Fruit fly (Drosophila melanogaster) whole organism, embryonic: ENCODE measurements around the gene Tengl1.

ENCODE experiments used
- ATbp ChIP-seq: fragments of 200-800 bp; sonication (Bioruptor generic); optimal IDR thresholded peaks from 2 replicates; lab custom pipeline; 2017; ENCODE audit warnings: missing biosample characterization, mild to moderate bottlenecking, missing genetic modification characterization, missing genetic modification reagents
- Aef1 ChIP-seq: fragments of 200-800 bp; sonication (Bioruptor generic); IDR thresholded peaks from 3 replicates; pipeline ENCODE4 v1.3.6; 2022; ENCODE audit warnings: missing biosample characterization, missing genetic modification characterization
- Atf3 ChIP-seq: fragments of 200-800 bp; sonication (Bioruptor generic); optimal IDR thresholded peaks from 3 replicates; lab custom pipeline; 2016; ENCODE audit warnings: missing biosample characterization, missing genetic modification characterization
- BtbVII ChIP-seq: fragments of 200-800 bp; sonication (Bioruptor generic); optimal IDR thresholded peaks from 3 replicates; lab custom pipeline; 2017; ENCODE audit warnings: missing biosample characterization, mild to moderate bottlenecking, missing genetic modification characterization
- CG10209 ChIP-seq: fragments of 200-800 bp; sonication (Bioruptor generic); optimal IDR thresholded peaks from 3 replicates; lab custom pipeline; 2017; ENCODE audit warnings: missing biosample characterization, mild to moderate bottlenecking, missing genetic modification characterization, missing genetic modification reagents
- CG10274 ChIP-seq: fragments of 200-800 bp; sonication (Bioruptor generic); optimal IDR thresholded peaks from 3 replicates; lab custom pipeline; 2017; ENCODE audit warnings: missing biosample characterization, mild to moderate bottlenecking, missing genetic modification characterization
- CG10431 ChIP-seq: fragments of 200-800 bp; sonication (Bioruptor generic); optimal IDR thresholded peaks from 3 replicates; lab custom pipeline; 2018; ENCODE audit warnings: missing biosample characterization, mild to moderate bottlenecking, missing genetic modification characterization
- CG10979 ChIP-seq: fragments of 200-800 bp; sonication (Bioruptor generic); optimal IDR thresholded peaks from 2 replicates; lab custom pipeline; 2018; ENCODE audit warnings: missing biosample characterization, mild to moderate bottlenecking, missing genetic modification characterization, moderate library complexity
- CG11560 ChIP-seq: fragments of 200-800 bp; sonication (Bioruptor generic); IDR thresholded peaks from 3 replicates; pipeline ENCODE4 v1.3.6; 2022; ENCODE audit warnings: missing biosample characterization, missing genetic modification characterization
- CG12769 ChIP-seq: fragments of 200-800 bp; sonication (Bioruptor generic); optimal IDR thresholded peaks from 2 replicates; lab custom pipeline; 2019; ENCODE audit warnings: missing biosample characterization, mild to moderate bottlenecking, missing genetic modification characterization, moderate library complexity
- CG13894 ChIP-seq: fragments of 200-800 bp; sonication (Bioruptor generic); optimal IDR thresholded peaks from 3 replicates; lab custom pipeline; 2018; ENCODE audit warnings: missing biosample characterization, mild to moderate bottlenecking, missing genetic modification characterization, moderate library complexity
- CG14710 ChIP-seq: fragments of 200-800 bp; sonication (Bioruptor generic); optimal IDR thresholded peaks from 3 replicates; lab custom pipeline; 2019; ENCODE audit warnings: missing biosample characterization, mild to moderate bottlenecking, missing genetic modification characterization, moderate library complexity
- CG14860 ChIP-seq: fragments of 200-800 bp; sonication (Bioruptor generic); IDR thresholded peaks from 3 replicates; pipeline ENCODE4 v1.3.6; 2022; ENCODE audit warnings: missing biosample characterization, missing genetic modification characterization; ENCODE audit not compliant: partially characterized antibody
- CG14965 ChIP-seq: fragments of 200-800 bp; sonication (Bioruptor generic); optimal IDR thresholded peaks from 2 replicates; lab custom pipeline; 2016; ENCODE audit warnings: missing biosample characterization, missing genetic modification characterization, borderline replicate concordance
- CG15514 ChIP-seq: fragments of 200-800 bp; sonication (Bioruptor generic); optimal IDR thresholded peaks from 3 replicates; lab custom pipeline; 2017; ENCODE audit warnings: missing biosample characterization, missing genetic modification characterization, mild to moderate bottlenecking, moderate library complexity, missing genetic modification reagents
- CG1603 ChIP-seq: fragments of 200-800 bp; sonication (Bioruptor generic); optimal IDR thresholded peaks from 2 replicates; lab custom pipeline; 2019; ENCODE audit warnings: missing biosample characterization, mild to moderate bottlenecking, missing genetic modification characterization, moderate library complexity
- CG16779 ChIP-seq: fragments of 200-800 bp; sonication (Bioruptor generic); IDR thresholded peaks from 2 replicates; pipeline ENCODE4 v1.3.6; 2022; ENCODE audit warnings: missing biosample characterization, missing genetic modification characterization
- CG16813 ChIP-seq: fragments of 200-800 bp; sonication (Bioruptor generic); IDR thresholded peaks from 3 replicates; pipeline ENCODE4 v1.3.6; 2022; ENCODE audit warnings: missing biosample characterization, missing genetic modification characterization; ENCODE audit not compliant: partially characterized antibody
- CG16815 ChIP-seq: fragments of 200-800 bp; sonication (Bioruptor generic); optimal IDR thresholded peaks from 3 replicates; lab custom pipeline; 2017; ENCODE audit warnings: missing biosample characterization, mild to moderate bottlenecking, missing genetic modification characterization
- CG17612 ChIP-seq: fragments of 200-800 bp; sonication (Bioruptor generic); IDR thresholded peaks from 2 replicates; pipeline ENCODE4 v1.3.6; 2022; ENCODE audit warnings: missing biosample characterization, missing genetic modification characterization
- CG1792 ChIP-seq: fragments of 200-800 bp; sonication (Bioruptor generic); optimal IDR thresholded peaks from 2 replicates; lab custom pipeline; 2016; ENCODE audit warnings: missing biosample characterization, missing genetic modification characterization
- CG2120 ChIP-seq: fragments of 200-800 bp; sonication (Bioruptor generic); optimal IDR thresholded peaks from 3 replicates; lab custom pipeline; 2016; ENCODE audit warnings: missing biosample characterization, missing genetic modification characterization
- CG30403 ChIP-seq: fragments of 200-800 bp; sonication (Bioruptor generic); optimal IDR thresholded peaks from 3 replicates; lab custom pipeline; 2016; ENCODE audit warnings: missing biosample characterization, missing genetic modification characterization
- CG32767 ChIP-seq: fragments of 200-800 bp; sonication (Bioruptor generic); IDR thresholded peaks from 2 replicates; pipeline ENCODE4 v1.3.6; 2022; ENCODE audit warnings: missing biosample characterization, missing genetic modification characterization
- CG7271 ChIP-seq: fragments of 200-800 bp; sonication (Bioruptor generic); optimal IDR thresholded peaks from 2 replicates; lab custom pipeline; 2018; ENCODE audit warnings: missing biosample characterization, mild to moderate bottlenecking, missing genetic modification characterization, moderate library complexity
- CHES-1-like ChIP-seq: fragments of 200-800 bp; sonication (Bioruptor generic); optimal IDR thresholded peaks from 2 replicates; lab custom pipeline; 2016; ENCODE audit warnings: missing biosample characterization, missing genetic modification characterization
- CrebB ChIP-seq: fragments of 200-800 bp; sonication (Bioruptor generic); optimal IDR thresholded peaks from 3 replicates; lab custom pipeline; 2018; ENCODE audit warnings: missing biosample characterization, mild to moderate bottlenecking, missing genetic modification characterization
- Dbx ChIP-seq: fragments of 200-800 bp; sonication (Bioruptor generic); IDR thresholded peaks from 3 replicates; pipeline ENCODE4 v1.3.6; 2022; ENCODE audit warnings: missing biosample characterization, missing genetic modification characterization
- Dref ChIP-seq: fragments of 200-800 bp; sonication (Bioruptor generic); IDR thresholded peaks from 2 replicates; pipeline ENCODE4 v1.3.6; 2022; ENCODE audit warnings: missing biosample characterization, missing genetic modification characterization
- Ets65A ChIP-seq: fragments of 200-800 bp; sonication (Bioruptor generic); peaks from one replicate; lab custom pipeline; 2016; ENCODE audit warnings: missing biosample characterization, missing genetic modification characterization
- Ets97D ChIP-seq: fragments of 200-800 bp; sonication (Bioruptor generic); optimal IDR thresholded peaks from 3 replicates; lab custom pipeline; 2016; ENCODE audit warnings: missing biosample characterization, missing genetic modification characterization
- GATAe ChIP-seq: fragments of 200-800 bp; sonication (Bioruptor generic); conservative IDR thresholded peaks from 2 replicates; pipeline ENCODE4 v1.3.6; 2022; ENCODE audit warnings: missing biosample characterization, missing genetic modification characterization
- Hey ChIP-seq: fragments of 200-800 bp; sonication (Bioruptor generic); optimal IDR thresholded peaks from 3 replicates; lab custom pipeline; 2018; ENCODE audit warnings: missing biosample characterization, mild to moderate bottlenecking, missing genetic modification characterization
- MESR4 ChIP-seq: fragments of 200-800 bp; sonication (Bioruptor generic); optimal IDR thresholded peaks from 2 replicates; lab custom pipeline; 2018; ENCODE audit warnings: missing biosample characterization, mild to moderate bottlenecking, missing genetic modification characterization, moderate library complexity
- Mad ChIP-seq: fragments of 200-800 bp; sonication (Bioruptor generic); optimal IDR thresholded peaks from 2 replicates; lab custom pipeline; 2016; ENCODE audit warnings: missing biosample characterization, missing genetic modification characterization
- Oli ChIP-seq: fragments of 200-800 bp; sonication (Bioruptor generic); optimal IDR thresholded peaks from 2 replicates; lab custom pipeline; 2018; ENCODE audit warnings: missing biosample characterization, mild to moderate bottlenecking, missing genetic modification characterization, moderate library complexity
- Ptx1 ChIP-seq: fragments of 200-800 bp; sonication (Bioruptor generic); IDR thresholded peaks from 2 replicates; pipeline ENCODE4 v1.3.6; 2022; ENCODE audit warnings: missing biosample characterization, missing genetic modification characterization
- Taf1 ChIP-seq: fragments of 200-800 bp; sonication (Bioruptor generic); IDR thresholded peaks from 2 replicates; pipeline ENCODE4 v1.3.6; 2022; ENCODE audit warnings: missing biosample characterization, missing genetic modification characterization
- Usf ChIP-seq: fragments of 200-800 bp; sonication (Bioruptor generic); optimal IDR thresholded peaks from 2 replicates; lab custom pipeline; 2017; ENCODE audit warnings: missing genotype, missing biosample characterization, missing genetic modification characterization
- ac ChIP-seq: fragments of 200-800 bp; sonication (Bioruptor generic); optimal IDR thresholded peaks from 3 replicates; lab custom pipeline; 2017; ENCODE audit warnings: missing biosample characterization, mild to moderate bottlenecking, missing genetic modification characterization
- cas ChIP-seq: fragments of 200-800 bp; sonication (Bioruptor generic); IDR thresholded peaks from 2 replicates; pipeline ENCODE4 v1.3.6; 2022; ENCODE audit warnings: missing biosample characterization, missing genetic modification characterization
- chn ChIP-seq: fragments of 200-800 bp; sonication (Bioruptor generic); optimal IDR thresholded peaks from 2 replicates; lab custom pipeline; 2016; ENCODE audit warnings: missing biosample characterization, missing genetic modification characterization
- jing ChIP-seq: fragments of 200-800 bp; sonication (Bioruptor generic); optimal IDR thresholded peaks from 2 replicates; lab custom pipeline; 2018; ENCODE audit warnings: missing biosample characterization, mild to moderate bottlenecking, missing genetic modification characterization
- lab ChIP-seq: fragments of 200-800 bp; sonication (Bioruptor generic); optimal IDR thresholded peaks from 3 replicates; lab custom pipeline; 2017; ENCODE audit warnings: missing biosample characterization, missing genetic modification characterization, mild to moderate bottlenecking, moderate library complexity, missing genetic modification reagents
- lmd ChIP-seq: fragments of 200-800 bp; sonication (Bioruptor generic); IDR thresholded peaks from 2 replicates; pipeline ENCODE4 v1.3.6; 2022; ENCODE audit warnings: missing biosample characterization, missing genetic modification characterization
- luna ChIP-seq: fragments of 200-800 bp; sonication (Bioruptor generic); optimal IDR thresholded peaks from 2 replicates; lab custom pipeline; 2016; ENCODE audit warnings: missing biosample characterization, missing genetic modification characterization
- mam ChIP-seq: fragments of 200-800 bp; sonication (Bioruptor generic); optimal IDR thresholded peaks from 3 replicates; lab custom pipeline; 2016; ENCODE audit warnings: missing biosample characterization, missing genetic modification characterization
- pnt ChIP-seq: fragments of 200-800 bp; sonication (Bioruptor generic); optimal IDR thresholded peaks from 3 replicates; lab custom pipeline; 2016; ENCODE audit warnings: missing biosample characterization, missing genetic modification characterization
- pzg ChIP-seq: fragments of 200-800 bp; sonication (Bioruptor generic); optimal IDR thresholded peaks from 3 replicates; lab custom pipeline; 2018; ENCODE audit warnings: missing biosample characterization, mild to moderate bottlenecking, missing genetic modification characterization, moderate library complexity
- zen ChIP-seq: fragments of 200-800 bp; sonication (Bioruptor generic); optimal IDR thresholded peaks from 3 replicates; lab custom pipeline; 2018; ENCODE audit warnings: missing biosample characterization, mild to moderate bottlenecking, missing genetic modification characterization, moderate library complexity
- zen2 ChIP-seq: fragments of 200-800 bp; sonication (Bioruptor generic); IDR thresholded peaks from 3 replicates; pipeline ENCODE4 v1.3.6; 2022; ENCODE audit warnings: missing biosample characterization, missing genetic modification characterization; ENCODE audit not compliant: partially characterized antibody

The Tengl1 gene

DNA sequence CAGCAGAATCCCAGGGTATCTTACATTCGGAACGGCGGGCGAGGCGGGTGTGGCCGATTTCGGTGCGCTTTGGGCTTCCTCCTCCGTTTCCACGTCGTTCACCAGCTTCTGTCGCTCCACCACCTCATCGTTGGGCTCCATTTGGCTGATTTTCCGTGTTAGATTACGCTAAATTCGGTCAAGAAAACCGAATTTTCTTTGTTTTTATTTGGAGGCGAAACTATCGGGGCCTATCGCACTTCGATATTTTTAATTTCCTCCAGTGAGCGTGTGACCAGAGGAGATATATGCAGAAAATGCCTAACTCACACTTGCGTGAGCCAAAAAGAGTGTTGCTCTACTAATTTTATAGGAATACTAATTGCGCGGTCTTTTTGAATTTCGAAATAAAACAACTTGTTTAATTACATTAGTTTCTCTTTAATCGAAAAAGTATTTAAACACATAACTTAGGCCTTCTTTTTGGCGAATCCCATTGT, 48.2 kb downstream of the Tengl1 start, which contains the start of gene CG10874 (continued):
- TF ChIP-seq Oli (tag; lab: Kevin White, UChicago), result no peak
- TF ChIP-seq CG15514, result peak; percentile 79
- TF ChIP-seq CG16815 (GFP tag; lab: Kevin White, UChicago), result no peak
- TF ChIP-seq luna (GFP tag; lab: Kevin White, UChicago), result no peak
- TF ChIP-seq CG12769 (tag; lab: Kevin White, UChicago), result peak; percentile 10
- TF ChIP-seq CG14965, result no peak
- TF ChIP-seq zen2 (GFP tag; lab: Robert Waterston, UW), result no peak
- TF ChIP-seq Aef1, result no peak
- TF ChIP-seq CG7271 (tag; lab: Kevin White, UChicago), result no peak
- no peak for TF ChIP-seq CHES-1-like (GFP tag; lab: Kevin White, UChicago)
- no peak for TF ChIP-seq pnt
- no peak for TF ChIP-seq Taf1 (GFP tag; lab: Robert Waterston, UW)
- no peak for TF ChIP-seq ATbp
- TF ChIP-seq CG1603, result peak; percentile 72
- no peak for TF ChIP-seq CG32767
- TF ChIP-seq CG14710 (tag; lab: Kevin White, UChicago), result peak; percentile 100
- TF ChIP-seq CrebB (tag; lab: Kevin White, UChicago), result peak; percentile 14
- no peak for TF ChIP-seq CG2120
- no peak for TF ChIP-seq CG1792 (GFP tag; lab: Kevin White, UChicago)
- no peak for TF ChIP-seq jing
- TF ChIP-seq CG10209 (GFP tag; lab: Kevin White, UChicago), result no peak
- TF ChIP-seq CG10274 (GFP tag; lab: Kevin White, UChicago), result no peak
- no peak for TF ChIP-seq CG17612 (GFP tag; lab: Robert Waterston, UW)
- no peak for TF ChIP-seq Usf
- peak; percentile 4 for TF ChIP-seq CG10979 (tag; lab: Kevin White, UChicago)
- no peak for TF ChIP-seq CG10431 (GFP tag; lab: Kevin White, UChicago)
- no peak for TF ChIP-seq Dref
- TF ChIP-seq chn (GFP tag; lab: Kevin White, UChicago), result no peak
- no peak for TF ChIP-seq Mad
- peak; percentile 90 for TF ChIP-seq Ets65A
- no peak for TF ChIP-seq Ptx1 (GFP tag; lab: Robert Waterston, UW)
- no peak for TF ChIP-seq ac (GFP tag; lab: Kevin White, UChicago)
- TF ChIP-seq mam (GFP tag; lab: Kevin White, UChicago), result no peak
- peak; percentile 66 for TF ChIP-seq CG13894
- peak; percentile 87 for TF ChIP-seq MESR4 (GFP tag; lab: Kevin White, UChicago)
- TF ChIP-seq CG16813 (GFP tag; lab: Robert Waterston, UW), result no peak
- peak; percentile 98 for TF ChIP-seq pzg (GFP tag; lab: Kevin White, UChicago)
- TF ChIP-seq GATAe, result no peak
- no peak for TF ChIP-seq lab (GFP tag; lab: Kevin White, UChicago)
- TF ChIP-seq BtbVII (GFP tag; lab: Kevin White, UChicago), result no peak
- no peak for TF ChIP-seq CG11560 (tag; lab: Robert Waterston, UW)
- no peak for TF ChIP-seq lmd (GFP tag; lab: Robert Waterston, UW)
- peak; percentile 40 for TF ChIP-seq zen (tag; lab: Kevin White, UChicago)
- TF ChIP-seq cas (GFP tag; lab: Robert Waterston, UW), result no peak
- TF ChIP-seq CG30403 (GFP tag; lab: Kevin White, UChicago), result no peak
- no peak for TF ChIP-seq CG16779
- no peak for TF ChIP-seq Hey (tag; lab: Kevin White, UChicago)
- TF ChIP-seq Atf3 (GFP tag; lab: Kevin White, UChicago), result no peak
- no peak for TF ChIP-seq CG14860 (GFP tag; lab: Robert Waterston, UW)
- TF ChIP-seq Ets97D (GFP tag; lab: Kevin White, UChicago), result peak; percentile 78
- no peak for TF ChIP-seq Dbx (GFP tag; lab: Robert Waterston, UW)
